Worm (Caenorhabditis elegans) whole organism, young adult: ENCODE measurements around the gene mrpl-18.

Experiments used
- lin-40 ChIP-seq: sonication (generic microtip); optimal IDR thresholded peaks from 2 replicates; lab custom pipeline; 2016; ENCODE audit warnings: missing genetic modification characterization, mild to moderate bottlenecking, missing compliant biosample characterization, missing genotype, missing genetic modification reagents
- unc-130 ChIP-seq: sonication (generic microtip); optimal IDR thresholded peaks from 2 replicates; lab custom pipeline; 2016; ENCODE audit warnings: missing genetic modification reagents, missing genetic modification characterization, missing compliant biosample characterization

DNA sequence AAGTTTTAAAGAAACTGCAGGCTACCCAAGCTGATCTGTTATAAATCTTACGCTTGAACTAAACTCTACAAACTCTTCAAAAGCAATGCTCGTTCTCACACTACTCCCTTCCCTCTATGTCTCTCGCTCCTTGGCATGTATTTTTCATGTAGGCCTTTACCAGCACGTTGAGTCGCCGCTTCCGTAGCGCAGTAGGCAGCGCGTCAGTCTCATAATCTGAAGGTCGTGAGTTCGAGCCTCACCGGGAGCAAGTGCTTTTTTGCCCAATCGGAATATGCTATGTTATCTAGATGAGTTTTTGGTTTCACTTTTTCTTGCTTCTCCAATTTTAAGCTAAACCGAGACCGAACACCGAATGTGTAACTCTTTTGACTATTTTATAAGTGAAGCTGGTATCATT is 38.3 kb upstream of the mrpl-18 start:
- TF ChIP-seq lin-40 (tag; lab: Kevin White, UChicago) (peak; percentile 34), unc-130 (no peak)
